Fruit fly (Drosophila melanogaster) whole organism, embryonic: ENCODE measurements around the gene miple1.

ENCODE experiments used
- Awh ChIP-seq: fragments of 200-800 bp; sonication (Bioruptor generic); IDR thresholded peaks from 2 replicates; pipeline ENCODE4, ENCODE4 v1.3.6; 2022; ENCODE audit warnings: missing biosample characterization, missing genetic modification characterization
- Bdp1 ChIP-seq: fragments of 200-800 bp; sonication (Bioruptor generic); optimal IDR thresholded peaks from 3 replicates; lab custom pipeline; 2016; ENCODE audit warnings: missing biosample characterization, missing genetic modification characterization
- CG10565 ChIP-seq: fragments of 200-800 bp; sonication (Bioruptor generic); optimal IDR thresholded peaks from 3 replicates; lab custom pipeline; 2016; ENCODE audit warnings: missing biosample characterization, mild to moderate bottlenecking, missing genetic modification characterization
- CG12391 ChIP-seq: fragments of 200-800 bp; sonication (Bioruptor generic); optimal IDR thresholded peaks from 3 replicates; lab custom pipeline; 2018; ENCODE audit warnings: missing biosample characterization, mild to moderate bottlenecking, missing genetic modification characterization, moderate library complexity
- CG14667 ChIP-seq: fragments of 200-800 bp; sonication (Bioruptor generic); IDR thresholded peaks from 2 replicates; pipeline ENCODE4 v1.3.6; 2022; ENCODE audit warnings: missing biosample characterization, missing genetic modification characterization
- CG17361 ChIP-seq: fragments of 200-800 bp; sonication (Bioruptor generic); IDR thresholded peaks from 3 replicates; pipeline ENCODE4 v1.3.6; 2022; ENCODE audit warnings: missing biosample characterization, missing genetic modification characterization
- CG18599 ChIP-seq: fragments of 200-800 bp; sonication (Bioruptor generic); optimal IDR thresholded peaks from 3 replicates; lab custom pipeline; 2017; ENCODE audit warnings: missing biosample characterization, missing genetic modification characterization, mild to moderate bottlenecking, moderate library complexity, missing genetic modification reagents
- CG18619 ChIP-seq: fragments of 200-800 bp; sonication (Bioruptor generic); optimal IDR thresholded peaks from 3 replicates; lab custom pipeline; 2017; ENCODE audit warnings: missing biosample characterization, mild to moderate bottlenecking, missing genetic modification characterization
- CG2678 ChIP-seq: fragments of 200-800 bp; sonication (Bioruptor generic); optimal IDR thresholded peaks from 3 replicates; lab custom pipeline; 2019; ENCODE audit warnings: missing biosample characterization, mild to moderate bottlenecking, missing genetic modification characterization, moderate library complexity
- CG32767 ChIP-seq: fragments of 200-800 bp; sonication (Bioruptor generic); IDR thresholded peaks from 2 replicates; pipeline ENCODE4 v1.3.6; 2022; ENCODE audit warnings: missing biosample characterization, missing genetic modification characterization
- CG33213 ChIP-seq: fragments of 200-800 bp; sonication (Bioruptor generic); optimal IDR thresholded peaks from 3 replicates; lab custom pipeline; 2016; ENCODE audit warnings: missing biosample characterization, missing genetic modification characterization
- CG34376 ChIP-seq: fragments of 200-800 bp; sonication (Bioruptor generic); optimal IDR thresholded peaks from 2 replicates; lab custom pipeline; 2018; ENCODE audit warnings: missing biosample characterization, mild to moderate bottlenecking, missing genetic modification characterization
- CG42726 ChIP-seq: fragments of 200-800 bp; sonication (Bioruptor generic); IDR thresholded peaks from 2 replicates; pipeline ENCODE4 v1.3.6; 2022; ENCODE audit warnings: missing biosample characterization, missing genetic modification characterization; ENCODE audit not compliant: partially characterized antibody
- CG4360 ChIP-seq: fragments of 200-800 bp; sonication (Bioruptor generic); IDR thresholded peaks from 2 replicates; pipeline ENCODE4 v1.3.6; 2022; ENCODE audit warnings: missing biosample characterization, missing genetic modification characterization
- CG4404 ChIP-seq: fragments of 200-800 bp; sonication (Bioruptor generic); IDR thresholded peaks from 2 replicates; pipeline ENCODE4 v1.3.6; 2022; ENCODE audit warnings: missing biosample characterization, missing genetic modification characterization
- CG4617 ChIP-seq: fragments of 200-800 bp; sonication (Bioruptor generic); optimal IDR thresholded peaks from 3 replicates; lab custom pipeline; 2016; ENCODE audit warnings: missing biosample characterization, missing genetic modification characterization, borderline replicate concordance
- CG7987 ChIP-seq: fragments of 200-800 bp; sonication (Bioruptor generic); optimal IDR thresholded peaks from 2 replicates; lab custom pipeline; 2018; ENCODE audit warnings: missing biosample characterization, mild to moderate bottlenecking, missing genetic modification characterization, moderate library complexity
- CG9876 ChIP-seq: fragments of 200-800 bp; sonication (Bioruptor generic); optimal IDR thresholded peaks from 2 replicates; lab custom pipeline; 2016; ENCODE audit warnings: missing biosample characterization, missing genetic modification characterization
- D ChIP-seq, 2 experiments: fragments of 200-800 bp in 1 of 2; fragments of >200 bp in 1 of 2; sonication (Bioruptor generic) in 1 of 2; optimal IDR thresholded peaks; 2 replicates in 1 of 2; 3 replicates in 1 of 2; lab custom pipeline; 2017; ENCODE audit warnings: mild to moderate bottlenecking in 1 of 2, missing biosample characterization in 1 of 2, missing genetic modification characterization in 1 of 2, missing genetic modification reagents in 1 of 2
- Dip2 ChIP-seq: fragments of 200-800 bp; sonication (Bioruptor generic); IDR thresholded peaks from 2 replicates; pipeline ENCODE4 v1.3.6; 2022; ENCODE audit warnings: missing biosample characterization, missing genetic modification characterization
- Ets97D ChIP-seq: fragments of 200-800 bp; sonication (Bioruptor generic); optimal IDR thresholded peaks from 3 replicates; lab custom pipeline; 2016; ENCODE audit warnings: missing biosample characterization, missing genetic modification characterization
- HLH54F ChIP-seq: fragments of 200-800 bp; sonication (Bioruptor generic); optimal IDR thresholded peaks from 3 replicates; lab custom pipeline; 2016; ENCODE audit warnings: missing biosample characterization, missing genetic modification characterization
- HmgZ ChIP-seq: fragments of 200-800 bp; sonication (Bioruptor generic); optimal IDR thresholded peaks from 2 replicates; lab custom pipeline; 2018; ENCODE audit warnings: missing biosample characterization, mild to moderate bottlenecking, missing genetic modification characterization
- Hr78 ChIP-seq, 2 experiments: fragments of 200-800 bp in 1 of 2; fragments of >200 bp in 1 of 2; sonication (Bioruptor generic) in 1 of 2; optimal IDR thresholded peaks; 2 replicates each; lab custom pipeline; 2017 to 2019; ENCODE audit warnings: missing biosample characterization in 2 of 2, missing genetic modification characterization in 2 of 2, mild to moderate bottlenecking in 1 of 2, moderate library complexity in 1 of 2
- NK7.1 ChIP-seq: fragments of 200-800 bp; sonication (Bioruptor generic); optimal IDR thresholded peaks from 3 replicates; lab custom pipeline; 2016; ENCODE audit warnings: missing biosample characterization, missing genetic modification characterization
- Rx ChIP-seq: fragments of 200-800 bp; sonication (Bioruptor generic); IDR thresholded peaks from 2 replicates; pipeline ENCODE4 v1.3.6; 2022; ENCODE audit warnings: missing biosample characterization, missing genetic modification characterization
- Spps ChIP-seq: fragments of 200-800 bp; sonication (Bioruptor generic); optimal IDR thresholded peaks from 2 replicates; lab custom pipeline; 2018; ENCODE audit warnings: missing biosample characterization, mild to moderate bottlenecking, missing genetic modification characterization
- aop ChIP-seq: fragments of 200-800 bp; sonication (Bioruptor generic); IDR thresholded peaks from 2 replicates; pipeline ENCODE4 v1.3.6; 2022; ENCODE audit warnings: missing biosample characterization, missing genetic modification characterization
- bab2 ChIP-seq: fragments of 200-800 bp; sonication (Bioruptor generic); optimal IDR thresholded peaks from 2 replicates; lab custom pipeline; 2016; ENCODE audit warnings: missing biosample characterization, missing genetic modification characterization
- corto ChIP-seq: fragments of 200-800 bp; sonication (Bioruptor generic); optimal IDR thresholded peaks from 2 replicates; lab custom pipeline; 2016; ENCODE audit warnings: missing biosample characterization, mild to moderate bottlenecking, missing genetic modification characterization, moderate library complexity
- dmrt99B ChIP-seq: fragments of 200-800 bp; sonication (Bioruptor generic); optimal IDR thresholded peaks from 2 replicates; lab custom pipeline; 2018; ENCODE audit warnings: missing biosample characterization, mild to moderate bottlenecking, missing genetic modification characterization, moderate library complexity
- gcm2 ChIP-seq: fragments of 200-800 bp; sonication (Bioruptor generic); optimal IDR thresholded peaks from 2 replicates; lab custom pipeline; 2016; ENCODE audit warnings: missing biosample characterization, missing genetic modification characterization
- grau ChIP-seq: fragments of 200-800 bp; optimal IDR thresholded peaks from 3 replicates; lab custom pipeline; 2019; ENCODE audit warnings: missing biosample characterization, mild to moderate bottlenecking, missing genetic modification characterization, moderate library complexity
- hbn ChIP-seq: fragments of 200-800 bp; sonication (Bioruptor generic); IDR thresholded peaks from 2 replicates; pipeline ENCODE4 v1.3.6; 2022; ENCODE audit warnings: missing biosample characterization, missing genetic modification characterization; ENCODE audit not compliant: partially characterized antibody
- her ChIP-seq: fragments of 200-800 bp; sonication (Bioruptor generic); optimal IDR thresholded peaks from 2 replicates; lab custom pipeline; 2016; ENCODE audit warnings: missing biosample characterization, missing genetic modification characterization
- insv ChIP-seq, 2 experiments: fragments of 200-800 bp; sonication (Bioruptor generic); optimal IDR thresholded peaks; 3 replicates each; lab custom pipeline; 2016 to 2018; ENCODE audit warnings: missing biosample characterization in 2 of 2, missing genetic modification characterization in 2 of 2
- jigr1 ChIP-seq: fragments of 200-800 bp; sonication (Bioruptor generic); IDR thresholded peaks from 3 replicates; pipeline ENCODE4 v1.3.6; 2022; ENCODE audit warnings: missing biosample characterization, missing genetic modification characterization
- ken ChIP-seq: fragments of 200-800 bp; sonication (Bioruptor generic); IDR thresholded peaks from 3 replicates; pipeline ENCODE4 v1.3.6; 2022; ENCODE audit warnings: missing biosample characterization, missing genetic modification characterization
- knrl ChIP-seq: fragments of 200-800 bp; sonication (Bioruptor generic); IDR thresholded peaks from 3 replicates; pipeline ENCODE4 v1.3.6; 2022; ENCODE audit warnings: missing biosample characterization, missing genetic modification characterization; ENCODE audit not compliant: partially characterized antibody
- lilli ChIP-seq: fragments of 200-800 bp; sonication (Bioruptor generic); optimal IDR thresholded peaks from 3 replicates; lab custom pipeline; 2016; ENCODE audit warnings: missing biosample characterization, missing genetic modification characterization
- lov ChIP-seq, 2 experiments: fragments of 200-800 bp in 1 of 2; fragments of >200 bp in 1 of 2; sonication (Bioruptor generic) in 1 of 2; IDR thresholded peaks in 1 of 2; optimal IDR thresholded peaks in 1 of 2; 2 replicates in 1 of 2; 3 replicates in 1 of 2; pipeline versions ENCODE4 v1.3.6 to Lab custom; 2017 to 2022; ENCODE audit warnings: missing biosample characterization in 1 of 2, missing genetic modification characterization in 1 of 2
- phol ChIP-seq: fragments of 200-800 bp; sonication (Bioruptor generic); optimal IDR thresholded peaks from 3 replicates; lab custom pipeline; 2018; ENCODE audit warnings: missing biosample characterization, mild to moderate bottlenecking, missing genetic modification characterization, moderate library complexity
- row ChIP-seq: fragments of 200-800 bp; sonication (Bioruptor generic); IDR thresholded peaks from 3 replicates; pipeline ENCODE4 v1.3.6; 2022; ENCODE audit warnings: missing biosample characterization, missing genetic modification characterization
- salm ChIP-seq: fragments of 200-800 bp; sonication (Bioruptor generic); optimal IDR thresholded peaks from 2 replicates; lab custom pipeline; 2018; ENCODE audit warnings: missing biosample characterization, mild to moderate bottlenecking, missing genetic modification characterization
- tin ChIP-seq: fragments of 200-800 bp; sonication (Bioruptor generic); optimal IDR thresholded peaks from 3 replicates; lab custom pipeline; 2016; ENCODE audit warnings: missing biosample characterization, missing genetic modification characterization
- wek ChIP-seq: fragments of 200-800 bp; sonication (Bioruptor generic); optimal IDR thresholded peaks from 3 replicates; lab custom pipeline; 2018; ENCODE audit warnings: missing biosample characterization, mild to moderate bottlenecking, missing genetic modification characterization, moderate library complexity
- zf30C ChIP-seq: fragments of 200-800 bp; sonication (Bioruptor generic); optimal IDR thresholded peaks from 3 replicates; lab custom pipeline; 2018; ENCODE audit warnings: missing biosample characterization, mild to moderate bottlenecking, missing genetic modification characterization

miple1 gene

DNA sequence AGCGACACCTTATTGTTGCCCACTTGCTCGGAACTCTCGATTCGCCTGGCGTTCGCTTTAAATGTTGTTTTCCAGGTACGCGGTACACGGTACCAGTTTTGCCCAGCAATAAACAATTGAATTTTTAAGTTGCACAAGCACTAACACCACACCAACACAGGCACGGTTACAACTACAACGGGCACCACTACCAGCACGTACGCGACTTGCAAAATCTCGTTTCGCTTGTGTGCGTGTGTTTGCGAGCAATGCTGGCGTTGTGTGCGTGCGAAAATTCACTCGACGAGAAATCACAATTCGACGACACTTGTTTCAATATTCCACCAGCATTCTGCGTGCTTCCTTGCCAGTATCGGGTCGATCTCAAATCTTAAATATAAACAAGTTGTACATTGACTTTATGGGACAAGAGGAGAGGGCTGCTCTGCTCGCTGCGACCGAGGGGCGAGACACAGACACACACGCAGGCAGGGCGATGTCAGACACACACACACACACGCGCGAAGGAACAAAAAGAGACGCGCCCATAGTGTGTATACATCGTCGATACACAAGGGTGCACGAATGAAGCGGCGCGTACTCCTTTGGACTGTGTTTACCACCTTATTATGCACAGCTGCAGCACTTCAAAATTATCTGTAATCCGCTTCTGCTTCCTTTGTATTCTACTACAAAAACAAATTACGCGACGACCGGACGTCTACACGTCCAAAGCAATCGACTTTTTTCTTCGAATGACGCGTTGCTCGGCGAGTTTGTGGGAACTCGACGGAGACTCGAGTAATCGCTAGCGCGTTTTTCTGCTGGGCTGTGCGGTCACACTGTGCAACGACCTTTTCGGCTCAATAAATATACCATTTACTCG, 52.3 kb downstream of the miple1 start, which contains the start of gene fwd (continued):
- peak in 1 of 2 experiments; percentile 57 for TF ChIP-seq Hr78 (GFP tag; optimal IDR thresholded peaks at IDR 0.05; lab: Kevin White, UChicago)
- peak; percentile 58 for TF ChIP-seq CG4617 (GFP tag; lab: Kevin White, UChicago)
- peak; percentile 46 for TF ChIP-seq grau
- no peak for TF ChIP-seq CG9876 (GFP tag; lab: Kevin White, UChicago)
- no peak; the same call in 1 of the 2 replicates for TF ChIP-seq Awh (GFP tag; lab: Robert Waterston, UW)
- 0 out of 2 replicates have a peak, but pooled peaks have one; percentile 20 for TF ChIP-seq hbn (GFP tag; lab: Robert Waterston, UW)
- no peak for TF ChIP-seq wek (GFP tag; lab: Kevin White, UChicago)
- TF ChIP-seq NK7.1 (GFP tag; lab: Kevin White, UChicago) = no peak
- TF ChIP-seq CG7987 (GFP tag; lab: Kevin White, UChicago) = peak; percentile 28
- peak; percentile 58; the same call in 2 of the 3 replicates for TF ChIP-seq knrl
- TF ChIP-seq CG18619 (GFP tag; lab: Kevin White, UChicago) = no peak
- TF ChIP-seq CG4404 (GFP tag; lab: Robert Waterston, UW) = no peak
- no peak for TF ChIP-seq bab2 (GFP tag; lab: Kevin White, UChicago)
- TF ChIP-seq CG42726 (GFP tag; lab: Robert Waterston, UW) = peak; percentile 74
- TF ChIP-seq tin (GFP tag; lab: Kevin White, UChicago) = no peak
- no peak for TF ChIP-seq lov (optimal IDR thresholded peaks at IDR 0.05; lab: Kevin White, UChicago)
- no peak for TF ChIP-seq lov (GFP tag; IDR thresholded peaks at IDR 0.05; lab: Robert Waterston, UW)
- TF ChIP-seq salm (tag; lab: Kevin White, UChicago) = no peak
- TF ChIP-seq CG14667 (GFP tag; lab: Robert Waterston, UW) = no peak
- peak; percentile 46 for TF ChIP-seq phol (tag; lab: Kevin White, UChicago)
- no peak for TF ChIP-seq jigr1
- no peak; the same call in 2 of the 3 replicates for TF ChIP-seq row (GFP tag; lab: Robert Waterston, UW)
- no peak; the same call in 2 of the 3 replicates for TF ChIP-seq ken (GFP tag; lab: Robert Waterston, UW)
- TF ChIP-seq Rx = no peak
- TF ChIP-seq D (optimal IDR thresholded peaks at IDR 0.05; lab: Kevin White, UChicago) = peak; percentile 96
- TF ChIP-seq D (GFP tag; optimal IDR thresholded peaks at IDR 0.05; lab: Kevin White, UChicago) = peak; percentile 62
- TF ChIP-seq CG18599 = peak; percentile 71
- 0 out of 2 replicates have a peak, but pooled peaks have one; percentile 4 for TF ChIP-seq aop
- peak; percentile 100 for TF ChIP-seq her (GFP tag; lab: Kevin White, UChicago)
- no peak for TF ChIP-seq zf30C (GFP tag; lab: Kevin White, UChicago)
- peak; percentile 62 for TF ChIP-seq CG12391 (tag; lab: Kevin White, UChicago)
- peak in 1 of 2 experiments; percentile 37 for TF ChIP-seq insv (GFP tag; optimal IDR thresholded peaks at IDR 0.05; lab: Kevin White, UChicago)
- TF ChIP-seq CG32767 (GFP tag; lab: Robert Waterston, UW) = peak; percentile 87
- no peak for TF ChIP-seq Dip2 (GFP tag; lab: Robert Waterston, UW)
- TF ChIP-seq CG34376 (GFP tag; lab: Kevin White, UChicago) = peak; percentile 21
- peak; percentile 88 for TF ChIP-seq Ets97D
- no peak for TF ChIP-seq HLH54F (GFP tag; lab: Kevin White, UChicago)
- TF ChIP-seq gcm2 (GFP tag; lab: Kevin White, UChicago) = no peak
- no peak for TF ChIP-seq CG10565 (GFP tag; lab: Kevin White, UChicago)
- TF ChIP-seq CG4360 = peak; percentile 76
- no peak for TF ChIP-seq corto (GFP tag; lab: Kevin White, UChicago)
- TF ChIP-seq HmgZ (tag; lab: Kevin White, UChicago) = peak; percentile 85
- TF ChIP-seq CG17361 (GFP tag; lab: Robert Waterston, UW) = 0 out of 3 replicates have a peak, but pooled peaks have one; percentile 9
- peak; percentile 38 for TF ChIP-seq lilli (GFP tag; lab: Kevin White, UChicago)
- TF ChIP-seq Bdp1 = no peak
- TF ChIP-seq CG2678 (tag; lab: Kevin White, UChicago) = no peak
- peak; percentile 68 for TF ChIP-seq CG33213 (GFP tag; lab: Kevin White, UChicago)
- TF ChIP-seq Spps = peak; percentile 3
- TF ChIP-seq dmrt99B (tag; lab: Kevin White, UChicago) = no peak
